Fruit fly (Drosophila melanogaster) Kc167 (cell line): ENCODE results near the gene SclA.

Experiments used
- Myc ChIP-seq: fragments of >200 bp; optimal IDR thresholded peaks from 2 replicates; lab custom pipeline; 2017; ENCODE audit warnings: missing external identifiers
- Sin3A ChIP-seq: fragments of >200 bp; optimal IDR thresholded peaks from 2 replicates; lab custom pipeline; 2018; ENCODE audit warnings: missing external identifiers
- h ChIP-seq: fragments of >200 bp; optimal IDR thresholded peaks from 3 replicates; lab custom pipeline; 2018; ENCODE audit warnings: missing external identifiers
- insv ChIP-seq: fragments of >200 bp; optimal IDR thresholded peaks from 3 replicates; lab custom pipeline; 2018; ENCODE audit warnings: missing external identifiers
- psq ChIP-seq: fragments of >200 bp; optimal IDR thresholded peaks from 2 replicates; lab custom pipeline; 2017; ENCODE audit warnings: missing external identifiers
- ttk ChIP-seq: sonication (Bioruptor generic); optimal IDR thresholded peaks from 2 replicates; lab custom pipeline; 2017; ENCODE audit warnings: missing external identifiers

Gene SclA

dm6 chr2L:16837672-16838071, at the start of gene SclA, which contains the start of gene SclB:
TSS of gene SclA (plus strand) at chr2L:16837972.
TSS of gene SclB (plus strand) at chr2L:16837972.
- TF ChIP-seq Myc (lab: Kevin White, UChicago) (no peak), Sin3A (no peak), psq (lab: Kevin White, UChicago) (no peak), h (lab: Kevin White, UChicago) (no peak), ttk (lab: Kevin White, UChicago) (no peak), insv (lab: Kevin White, UChicago) (no peak)

dm6 chr2L:16788885-16789284, 48.9 kb upstream of the SclA start:
- TF ChIP-seq h (lab: Kevin White, UChicago) (no peak), Sin3A (no peak)

dm6 chr2L:16789880-16790279, 47.9 kb upstream of the SclA start:
- TF ChIP-seq psq (lab: Kevin White, UChicago) (no peak), Myc (lab: Kevin White, UChicago) (no peak), h (lab: Kevin White, UChicago) (no peak), insv (lab: Kevin White, UChicago) (no peak), ttk (lab: Kevin White, UChicago) (no peak), Sin3A (no peak)

- TF ChIP-seq ttk (lab: Kevin White, UChicago) = no peak
- no peak for TF ChIP-seq insv (lab: Kevin White, UChicago)
- TF ChIP-seq psq (lab: Kevin White, UChicago) = no peak
- no peak for TF ChIP-seq Myc (lab: Kevin White, UChicago)
- no peak for TF ChIP-seq Sin3A
- no peak for TF ChIP-seq h (lab: Kevin White, UChicago)
These were observed 47.0 kb upstream of the SclA start, which contains the start of gene Cyt-b5-r for dm6 chr2L:16790671-16791270. TSS of gene Cyt-b5-r (minus strand) at chr2L:16790721.

dm6 chr2L:16791345-16791744, 46.4 kb upstream of the SclA start, which contains the start of gene CG17928:
TSS of gene CG17928 (plus strand) at chr2L:16791568.
- TF ChIP-seq ttk (lab: Kevin White, UChicago) = no peak
- no peak for TF ChIP-seq insv (lab: Kevin White, UChicago)

- TF ChIP-seq Myc (lab: Kevin White, UChicago) (no peak), psq (lab: Kevin White, UChicago) (no peak), ttk (lab: Kevin White, UChicago) (no peak), h (lab: Kevin White, UChicago) (no peak), insv (lab: Kevin White, UChicago) (no peak), Sin3A (no peak)
These were observed 43.8 kb upstream of the SclA start, which contains the start of gene Ugt37C2 for dm6 chr2L:16793970-16794369. TSS of gene Ugt37C2 (plus strand) at chr2L:16794211.

- TF ChIP-seq Sin3A = no peak
- TF ChIP-seq Myc (lab: Kevin White, UChicago) = no peak
- TF ChIP-seq psq (lab: Kevin White, UChicago) = no peak
- TF ChIP-seq h (lab: Kevin White, UChicago) = no peak
- no peak for TF ChIP-seq ttk (lab: Kevin White, UChicago)
- no peak for TF ChIP-seq insv (lab: Kevin White, UChicago)
These were observed 41.6 kb upstream of the SclA start, which contains the start of gene Ugt37E1 for dm6 chr2L:16796104-16796645. TSS of gene Ugt37E1 (plus strand) at chr2L:16796595.

- TF ChIP-seq insv (lab: Kevin White, UChicago) = no peak
- TF ChIP-seq Sin3A = no peak
- no peak for TF ChIP-seq h (lab: Kevin White, UChicago)
- TF ChIP-seq psq (lab: Kevin White, UChicago) = no peak
These were observed 39.1 kb upstream of the SclA start, which contains the start of gene Ugt37D1 for dm6 chr2L:16798705-16799104. TSS of gene Ugt37D1 (plus strand) at chr2L:16799025.

dm6 chr2L:16799496-16799895, 38.3 kb upstream of the SclA start:
- TF ChIP-seq ttk (lab: Kevin White, UChicago) (no peak), psq (lab: Kevin White, UChicago) (no peak), Sin3A (no peak), Myc (lab: Kevin White, UChicago) (no peak), insv (lab: Kevin White, UChicago) (no peak), h (lab: Kevin White, UChicago) (no peak)

- TF ChIP-seq h (lab: Kevin White, UChicago) (no peak), insv (lab: Kevin White, UChicago) (no peak), Myc (lab: Kevin White, UChicago) (no peak), Sin3A (no peak), ttk (lab: Kevin White, UChicago) (no peak), psq (lab: Kevin White, UChicago) (no peak)
These were observed 36.1 kb upstream of the SclA start for dm6 chr2L:16801578-16802152.

dm6 chr2L:16803638-16804037, 34.1 kb upstream of the SclA start:
- TF ChIP-seq h (lab: Kevin White, UChicago) (no peak), ttk (lab: Kevin White, UChicago) (no peak)

- TF ChIP-seq Myc (lab: Kevin White, UChicago) (no peak), insv (lab: Kevin White, UChicago) (no peak)
These were observed 33.3 kb upstream of the SclA start, which contains the start of gene CG13272 for dm6 chr2L:16804376-16804934. TSS of gene CG13272 (plus strand) at chr2L:16804884.
